Fruit fly (Drosophila melanogaster): ENCODE data around the gene Mcm2.

The Mcm2 gene

DNA sequence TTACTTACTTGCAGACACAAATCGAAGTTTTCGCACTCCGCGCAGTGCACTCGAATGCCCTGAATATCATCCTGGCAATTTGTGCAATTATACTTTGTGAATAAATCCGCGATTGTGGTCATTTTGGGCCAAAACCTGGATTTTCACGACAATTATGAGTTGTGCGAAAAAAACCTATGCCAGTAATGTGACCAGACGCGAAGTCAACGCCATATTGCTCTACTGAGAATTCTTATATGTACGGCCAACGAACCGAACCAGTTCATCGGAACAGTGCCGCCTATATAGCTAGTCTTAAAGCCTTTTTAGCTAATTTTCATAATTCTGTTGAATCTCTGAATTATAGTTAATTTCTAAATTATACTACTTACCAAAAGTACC, 24.5 kb upstream of the Mcm2 start, which contains the start of gene Ada2b (continued):
- TF ChIP-seq CG6254 (GFP tag; optimal IDR thresholded peaks at IDR 0.05) (no peak), CG8924 (tag; optimal IDR thresholded peaks at IDR 0.05) (no peak), CG7357 (GFP tag; IDR thresholded peaks at IDR 0.05) (no peak), sima (GFP tag; optimal IDR thresholded peaks at IDR 0.05) (no peak), twi (tag; optimal IDR thresholded peaks at IDR 0.05) (no peak), Dfd (GFP tag; optimal IDR thresholded peaks at IDR 0.05) (no peak), Sry-δ (GFP tag; optimal IDR thresholded peaks at IDR 0.05) (peak; percentile 18), dmrt99B (tag; optimal IDR thresholded peaks at IDR 0.05) (no peak), CG12391 (tag; optimal IDR thresholded peaks at IDR 0.05) (no peak), fd102C (GFP tag; optimal IDR thresholded peaks at IDR 0.05) (no peak), Antp (GFP tag; optimal IDR thresholded peaks at IDR 0.05) (no peak), CG17186 (GFP tag; optimal IDR thresholded peaks at IDR 0.05) (no peak), CG7556 (GFP tag; optimal IDR thresholded peaks at IDR 0.05) (no peak), br (optimal IDR thresholded peaks at IDR 0.05) (no peak), mirr (GFP tag; optimal IDR thresholded peaks at IDR 0.05) (no peak), ato (GFP tag; IDR thresholded peaks at IDR 0.05; ENCODE audit: partially characterized antibody) (peak; percentile 29; the same call in 1 of the 2 replicates), D (optimal IDR thresholded peaks at IDR 0.05) (no peak), D (GFP tag; optimal IDR thresholded peaks at IDR 0.05) (no peak), HHEX (GFP tag; optimal IDR thresholded peaks at IDR 0.05) (no peak), tap (tag; optimal IDR thresholded peaks at IDR 0.05) (no peak), CG12744 (GFP tag; optimal IDR thresholded peaks at IDR 0.05) (no peak), Dip3 (GFP tag; optimal IDR thresholded peaks at IDR 0.05) (no peak), bcd (GFP tag; optimal IDR thresholded peaks at IDR 0.05) (no peak), unc-4 (GFP tag; IDR thresholded peaks at IDR 0.05; ENCODE audit: partially characterized antibody) (no peak), grn (GFP tag; optimal IDR thresholded peaks at IDR 0.05) (no peak), exex (tag; optimal IDR thresholded peaks at IDR 0.05) (no peak), BtbVII (GFP tag; optimal IDR thresholded peaks at IDR 0.05) (no peak), Trl (optimal IDR thresholded peaks at IDR 0.05) (no peak), Trl (GFP tag; optimal IDR thresholded peaks at IDR 0.05) (no peak), ab (GFP tag; optimal IDR thresholded peaks at IDR 0.05) (no peak), Bgb (GFP tag; IDR thresholded peaks at IDR 0.05; ENCODE audit: partially characterized antibody) (peak; percentile 47), CG3838 (GFP tag; optimal IDR thresholded peaks at IDR 0.05) (no peak), CG11247 (GFP tag; IDR thresholded peaks at IDR 0.05) (no peak), CG14965 (GFP tag; optimal IDR thresholded peaks at IDR 0.05; ENCODE audit: borderline replicate concordance) (no peak), CG32767 (GFP tag; IDR thresholded peaks at IDR 0.05) (no peak; the same call in none of the 2 replicates), Hr51 (GFP tag; optimal IDR thresholded peaks at IDR 0.05) (no peak), NfI (GFP tag; optimal IDR thresholded peaks at IDR 0.05) (no peak), CG6854 (GFP tag; optimal IDR thresholded peaks at IDR 0.05) (no peak), Rx (GFP tag; IDR thresholded peaks at IDR 0.05) (no peak), Jarid2 (GFP tag; optimal IDR thresholded peaks at IDR 0.05) (no peak), Scr (GFP tag; IDR thresholded peaks at IDR 0.05; ENCODE audit: partially characterized antibody) (peak; percentile 45), bsh (GFP tag; optimal IDR thresholded peaks at IDR 0.05) (no peak), gt (GFP tag; IDR thresholded peaks at IDR 0.05) (no peak), abd-A (tag; optimal IDR thresholded peaks at IDR 0.05) (no peak), scrt (GFP tag; optimal IDR thresholded peaks at IDR 0.05) (no peak), CG2129 (GFP tag; IDR thresholded peaks at IDR 0.05; ENCODE audit: partially characterized antibody) (no peak), Opbp (GFP tag; IDR thresholded peaks at IDR 0.05; ENCODE audit: partially characterized antibody) (no peak)

Data from whole organism, embryonic.